Worm (Caenorhabditis elegans) whole organism, L4 larva: ENCODE data around the gene F22F7.2.
"Not testable (repeated sequence)": the region's sequence is repeated elsewhere in the genome, so short reads cannot be mapped to it uniquely, and the experiment has no call there.

ENCODE experiments used
- R02D3.7 ChIP-seq: fragments of 150-350 bp; sonication (generic microtip); optimal IDR thresholded peaks from 3 replicates; lab custom pipeline; 2014; ENCODE audit warnings: missing biosample characterization, missing genetic modification characterization
- ZK546.5 ChIP-seq, 2 experiments: sonication (generic microtip); optimal IDR thresholded peaks; 2 replicates each; lab custom pipeline; 2017; ENCODE audit warnings: missing biosample characterization in 2 of 2, missing genetic modification characterization in 2 of 2
- ceh-82 ChIP-seq: sonication (generic microtip); optimal IDR thresholded peaks from 2 replicates; lab custom pipeline; 2017; ENCODE audit warnings: missing biosample characterization, missing genetic modification characterization
- ces-1 ChIP-seq: fragments of 150-350 bp; sonication (generic microtip); optimal IDR thresholded peaks from 4 replicates; lab custom pipeline; 2014; ENCODE audit warnings: missing biosample characterization, missing genetic modification reagents, missing genetic modification characterization
- hlh-30 ChIP-seq: sonication (generic microtip); optimal IDR thresholded peaks from 2 replicates; lab custom pipeline; 2017; ENCODE audit warnings: antibody characterized with exemption, mild to moderate bottlenecking, missing genetic modification characterization, missing compliant biosample characterization; ENCODE audit not compliant: insufficient read depth
- mdl-1 ChIP-seq, 2 experiments: fragments of 150-350 bp in 1 of 2; sonication (generic microtip) in 1 of 2; optimal IDR thresholded peaks; 2 replicates each; lab custom pipeline; 2014 to 2017; ENCODE audit warnings: missing biosample characterization in 2 of 2, missing genetic modification characterization in 2 of 2
- nhr-237 ChIP-seq: sonication (generic microtip); optimal IDR thresholded peaks from 2 replicates; lab custom pipeline; 2017; ENCODE audit warnings: missing biosample characterization, missing genetic modification characterization
- nhr-28 ChIP-seq: fragments of 150-350 bp; optimal IDR thresholded peaks from 2 replicates; lab custom pipeline; 2014; ENCODE audit warnings: missing biosample characterization, missing genetic modification characterization
- nhr-76 ChIP-seq: fragments of 150-350 bp; optimal IDR thresholded peaks from 2 replicates; lab custom pipeline; 2014; ENCODE audit warnings: missing biosample characterization, missing genetic modification characterization
- nhr-77 ChIP-seq: fragments of 150-350 bp; optimal IDR thresholded peaks from 2 replicates; lab custom pipeline; 2014; ENCODE audit warnings: missing biosample characterization, missing genetic modification characterization
- skn-1 ChIP-seq: fragments of 150-350 bp; optimal IDR thresholded peaks from 2 replicates; lab custom pipeline; 2014; ENCODE audit warnings: missing biosample characterization, missing genetic modification characterization
- snpc-1.2 ChIP-seq: fragments of 200-800 bp; sonication (Bioruptor generic); IDR thresholded peaks from 2 replicates; pipeline ENCODE4 v1.3.6; 2022; ENCODE audit warnings: missing genetic modification reagents, missing genetic modification characterization, missing compliant biosample characterization

- TF ChIP-seq mdl-1 (tag; optimal IDR thresholded peaks at IDR 0.05; lab: Kevin White, UChicago); nhr-237; nhr-76 (tag; lab: Kevin White, UChicago); nhr-77 (tag; lab: Kevin White, UChicago); skn-1; snpc-1.2 (GFP tag; lab: Robert Waterston, UW); nhr-28 (tag; lab: Kevin White, UChicago); ZK546.5 (tag; optimal IDR thresholded peaks at IDR 0.05; lab: Kevin White, UChicago); ces-1 (GFP tag; lab: Kevin White, UChicago); hlh-30 (tag; lab: Kevin White, UChicago); ceh-82 (tag; lab: Kevin White, UChicago); R02D3.7 (tag; lab: Kevin White, UChicago): not testable (repeated sequence)
Measured at ce11 chrV:2085745-2086267, 36.8 kb upstream of the F22F7.2 start, which contains the start of gene F36F12.3.
